Fruit fly (Drosophila melanogaster): ENCODE data around the gene CG10510.

DNA sequence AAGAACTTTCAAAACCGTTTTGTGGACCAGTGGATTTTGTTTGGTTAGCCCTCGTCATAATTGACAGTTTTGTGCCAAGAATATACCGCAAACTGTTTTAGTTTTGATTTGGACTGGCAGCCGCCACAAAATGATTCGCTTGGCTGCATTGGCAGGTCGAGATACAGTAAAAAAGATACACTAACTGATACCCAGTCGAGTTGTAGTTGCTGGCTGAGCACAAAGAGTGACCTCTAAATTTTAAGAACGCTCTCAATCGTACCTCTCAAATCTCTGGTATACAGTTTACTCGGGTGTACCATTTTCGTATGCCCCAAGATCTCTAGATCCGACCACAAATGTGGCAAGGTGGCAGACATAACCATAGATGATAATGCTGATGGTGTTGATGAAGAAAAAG, 33.1 kb upstream of the CG10510 start:
- TF ChIP-seq rn (GFP tag; IDR thresholded peaks at IDR 0.05) (no peak), CG8301 (tag; optimal IDR thresholded peaks at IDR 0.05) (no peak), CG9948 (tag; optimal IDR thresholded peaks at IDR 0.05) (no peak), Pif1A (GFP tag; optimal IDR thresholded peaks at IDR 0.05) (no peak), CG15710 (tag; optimal IDR thresholded peaks at IDR 0.05) (no peak), Pif1B (GFP tag; optimal IDR thresholded peaks at IDR 0.05) (no peak), CG13204 (GFP tag; optimal IDR thresholded peaks at IDR 0.05) (no peak), CG34367 (tag; optimal IDR thresholded peaks at IDR 0.05) (no peak)

Data from whole organism, pupa.